Worm (Caenorhabditis elegans): Measurements from ENCODE around the gene str-9.

- TF ChIP-seq efl-1 (optimal IDR thresholded peaks at IDR 0.05): no peak
- TF ChIP-seq efl-1 (GFP tag; optimal IDR thresholded peaks at IDR 0.05 in 1 of 2): no peak
- no peak for TF ChIP-seq ama-1 (optimal IDR thresholded peaks at IDR 0.05)
- TF ChIP-seq C34B4.2 (tag; optimal IDR thresholded peaks at IDR 0.05): no peak
- TF ChIP-seq tbx-2 (tag; optimal IDR thresholded peaks at IDR 0.05): no peak
- no peak for TF ChIP-seq nhr-76 (tag; optimal IDR thresholded peaks at IDR 0.05)
- no peak for TF ChIP-seq nhr-84 (tag; optimal IDR thresholded peaks at IDR 0.05)
- no peak for TF ChIP-seq lin-13 (GFP tag; optimal IDR thresholded peaks at IDR 0.05)
- TF ChIP-seq aha-1 (tag; optimal IDR thresholded peaks at IDR 0.05): no peak
- no peak for TF ChIP-seq tlp-1 (tag; optimal IDR thresholded peaks at IDR 0.05)
- no peak for TF ChIP-seq elt-2 (tag; optimal IDR thresholded peaks at IDR 0.05)
- no peak for TF ChIP-seq grh-1 (GFP tag; IDR thresholded peaks at IDR 0.05)
Measured at ce11 chrV:15779128-15779729, 20.7 kb downstream of the str-9 start, which contains the start of the genes nhr-285 and irld-52.

All from whole organism, L1 larva.